Worm (Caenorhabditis elegans) whole organism, L2 larva: Measurements from ENCODE around the gene sid-2.

Experiments
- F13H6.1 ChIP-seq: sonication (generic microtip); optimal IDR thresholded peaks from 2 replicates; lab custom pipeline; 2016; ENCODE audit warnings: missing genetic modification characterization, missing compliant biosample characterization
- Y55F3AM.14 ChIP-seq: fragments of 200-800 bp; sonication (Bioruptor generic); optimal IDR thresholded peaks from 2 replicates; lab custom pipeline; 2018; ENCODE audit warnings: mild to moderate bottlenecking, missing genetic modification characterization, missing compliant biosample characterization
- ZK546.5 ChIP-seq: sonication (generic microtip); optimal IDR thresholded peaks from 2 replicates; lab custom pipeline; 2017; ENCODE audit warnings: missing biosample characterization, missing genetic modification characterization
- alr-1 ChIP-seq: fragments of 150-350 bp; optimal IDR thresholded peaks from 2 replicates; lab custom pipeline; 2014; ENCODE audit warnings: missing biosample characterization, missing genetic modification characterization
- blmp-1 ChIP-seq: sonication (generic microtip); optimal IDR thresholded peaks from 2 replicates; lab custom pipeline; 2017; ENCODE audit warnings: missing genetic modification characterization, mild to moderate bottlenecking, missing compliant biosample characterization, antibody characterized with exemption, moderate library complexity; ENCODE audit not compliant: insufficient read depth
- ceh-16 ChIP-seq: fragments of 150-350 bp; optimal IDR thresholded peaks from 2 replicates; lab custom pipeline; 2014; ENCODE audit warnings: missing biosample characterization, missing genetic modification characterization
- ceh-82 ChIP-seq: fragments of 150-350 bp; optimal IDR thresholded peaks from 2 replicates; lab custom pipeline; 2014; ENCODE audit warnings: missing biosample characterization, missing genetic modification characterization
- crh-2 ChIP-seq: sonication (generic microtip); optimal IDR thresholded peaks from 2 replicates; lab custom pipeline; 2017; ENCODE audit warnings: missing biosample characterization, missing genetic modification characterization
- egl-27 ChIP-seq: sonication (generic microtip); optimal IDR thresholded peaks from 3 replicates; lab custom pipeline; 2017; ENCODE audit warnings: missing biosample characterization, missing genetic modification reagents, missing genetic modification characterization
- elt-1 ChIP-seq: fragments of 150-350 bp; optimal IDR thresholded peaks from 2 replicates; lab custom pipeline; 2014; ENCODE audit warnings: missing biosample characterization, missing genetic modification characterization
- elt-3 ChIP-seq: sonication (generic microtip); optimal IDR thresholded peaks from 2 replicates; lab custom pipeline; 2017; ENCODE audit warnings: missing biosample characterization, missing genetic modification characterization
- fos-1 ChIP-seq: fragments of 150-350 bp; optimal IDR thresholded peaks from 2 replicates; lab custom pipeline; 2014; ENCODE audit warnings: missing biosample characterization, missing genetic modification characterization
- gmeb-1 ChIP-seq: fragments of 150-350 bp; optimal IDR thresholded peaks from 2 replicates; lab custom pipeline; 2014; ENCODE audit warnings: missing biosample characterization, missing genetic modification characterization
- lin-11 ChIP-seq: fragments of 150-350 bp; sonication (generic microtip); optimal IDR thresholded peaks from 2 replicates; lab custom pipeline; 2014; ENCODE audit warnings: missing biosample characterization, missing genetic modification characterization, inconsistent platforms, mixed read lengths
- lin-13 ChIP-seq: fragments of 150-350 bp; optimal IDR thresholded peaks from 2 replicates; lab custom pipeline; 2014; ENCODE audit warnings: missing biosample characterization, missing genetic modification reagents, missing genetic modification characterization
- lsy-2 ChIP-seq, 2 experiments: fragments of 150-350 bp in 1 of 2; sonication (generic microtip) in 1 of 2; optimal IDR thresholded peaks; 2 replicates each; lab custom pipeline; 2014 to 2017; ENCODE audit warnings: missing biosample characterization in 2 of 2, missing genetic modification characterization in 2 of 2
- mab-5 ChIP-seq: fragments of 150-350 bp; optimal IDR thresholded peaks from 2 replicates; lab custom pipeline; 2014; ENCODE audit warnings: missing biosample characterization, missing genetic modification characterization
- mbf-1 ChIP-seq: sonication (generic microtip); optimal IDR thresholded peaks from 2 replicates; lab custom pipeline; 2017; ENCODE audit warnings: missing biosample characterization, missing genetic modification characterization
- mdl-1 ChIP-seq, 2 experiments: fragments of 150-350 bp in 1 of 2; sonication (generic microtip) in 1 of 2; optimal IDR thresholded peaks; 2 replicates each; lab custom pipeline; 2017; ENCODE audit warnings: missing biosample characterization in 2 of 2, missing genetic modification characterization in 2 of 2
- nhr-10 ChIP-seq: sonication (generic microtip); optimal IDR thresholded peaks from 2 replicates; lab custom pipeline; 2017; ENCODE audit warnings: missing biosample characterization, missing genetic modification characterization
- nhr-11 ChIP-seq: fragments of 150-350 bp; optimal IDR thresholded peaks from 2 replicates; lab custom pipeline; 2014; ENCODE audit warnings: missing biosample characterization, missing genetic modification characterization
- nhr-12 ChIP-seq: fragments of 150-350 bp; optimal IDR thresholded peaks from 2 replicates; lab custom pipeline; 2014; ENCODE audit warnings: missing biosample characterization, missing genetic modification characterization
- nhr-129 ChIP-seq: fragments of 150-350 bp; optimal IDR thresholded peaks from 2 replicates; lab custom pipeline; 2014; ENCODE audit warnings: missing biosample characterization, missing genetic modification characterization
- nhr-21 ChIP-seq: fragments of 150-350 bp; optimal IDR thresholded peaks from 2 replicates; lab custom pipeline; 2014; ENCODE audit warnings: missing biosample characterization, missing genetic modification characterization
- nhr-25 ChIP-seq: fragments of 150-350 bp; sonication (generic microtip); optimal IDR thresholded peaks from 3 replicates; lab custom pipeline; 2014; ENCODE audit warnings: missing biosample characterization, missing genetic modification characterization
- nhr-6 ChIP-seq: fragments of 150-350 bp; optimal IDR thresholded peaks from 2 replicates; lab custom pipeline; 2014; ENCODE audit warnings: missing biosample characterization, missing genetic modification characterization
- nhr-77 ChIP-seq: fragments of 150-350 bp; optimal IDR thresholded peaks from 2 replicates; lab custom pipeline; 2014; ENCODE audit warnings: missing biosample characterization, missing genetic modification characterization
- peb-1 ChIP-seq: fragments of 150-350 bp; optimal IDR thresholded peaks from 2 replicates; lab custom pipeline; 2014; ENCODE audit warnings: missing biosample characterization, missing genetic modification characterization
- sem-4 ChIP-seq: fragments of 150-350 bp; optimal IDR thresholded peaks from 2 replicates; lab custom pipeline; 2014; ENCODE audit warnings: missing biosample characterization, missing genetic modification reagents, missing genetic modification characterization
- skn-1 ChIP-seq: sonication (generic microtip); optimal IDR thresholded peaks from 2 replicates; lab custom pipeline; 2017; ENCODE audit warnings: missing biosample characterization, missing genetic modification characterization
- sma-9 ChIP-seq, 2 experiments: fragments of 150-350 bp in 1 of 2; sonication (generic microtip) in 1 of 2; optimal IDR thresholded peaks; 2 replicates each; lab custom pipeline; 2014 to 2016; ENCODE audit warnings: missing genetic modification characterization in 2 of 2, mild to moderate bottlenecking in 1 of 2, missing biosample characterization in 1 of 2, missing compliant biosample characterization in 1 of 2, missing genetic modification reagents in 1 of 2, moderate library complexity in 1 of 2
- unc-39 ChIP-seq: fragments of 150-350 bp; optimal IDR thresholded peaks from 2 replicates; lab custom pipeline; 2014; ENCODE audit warnings: missing biosample characterization, missing genetic modification characterization
- unc-55 ChIP-seq: fragments of 150-350 bp; sonication (generic microtip); optimal IDR thresholded peaks from 3 replicates; lab custom pipeline; 2014; ENCODE audit warnings: missing biosample characterization, missing genetic modification reagents, missing genetic modification characterization
- unc-62 ChIP-seq: fragments of 150-350 bp; optimal IDR thresholded peaks from 2 replicates; lab custom pipeline; 2014; ENCODE audit warnings: missing biosample characterization, missing genetic modification reagents, missing genetic modification characterization
- zag-1 ChIP-seq: fragments of 150-350 bp; optimal IDR thresholded peaks from 2 replicates; lab custom pipeline; 2014; ENCODE audit warnings: missing biosample characterization, missing genetic modification characterization
- ztf-11 ChIP-seq: sonication (generic microtip); optimal IDR thresholded peaks from 2 replicates; lab custom pipeline; 2017; ENCODE audit warnings: missing biosample characterization, missing genetic modification characterization
- ztf-4 ChIP-seq: fragments of 150-350 bp; optimal IDR thresholded peaks from 2 replicates; lab custom pipeline; 2014; ENCODE audit warnings: missing biosample characterization, missing genetic modification characterization

sid-2 gene

ce11 chrIII:13640869-13641268 lies 38.4 kb upstream of the sid-2 start:
- TF ChIP-seq F13H6.1 (tag; lab: Kevin White, UChicago) (no peak), ztf-11 (tag; lab: Kevin White, UChicago) (no peak), ztf-4 (tag; lab: Kevin White, UChicago) (no peak), mdl-1 (tag; optimal IDR thresholded peaks at IDR 0.05; lab: Kevin White, UChicago) (no peak), mab-5 (tag; lab: Kevin White, UChicago) (no peak), nhr-21 (no peak), alr-1 (tag; lab: Kevin White, UChicago) (no peak), unc-62 (GFP tag; lab: Kevin White, UChicago) (no peak), sem-4 (tag; lab: Kevin White, UChicago) (no peak), nhr-11 (tag; lab: Kevin White, UChicago) (no peak), ZK546.5 (tag; lab: Kevin White, UChicago) (no peak), zag-1 (tag; lab: Kevin White, UChicago) (no peak)

ce11 chrIII:13641588-13641987 lies 37.7 kb upstream of the sid-2 start, which contains the start of gene acbp-5:
Gene acbp-5, minus strand, starts transcription at chrIII:13641688.
- TF ChIP-seq ztf-11 (tag; lab: Kevin White, UChicago) (no peak), alr-1 (tag; lab: Kevin White, UChicago) (no peak), lsy-2 (tag; optimal IDR thresholded peaks at IDR 0.05; lab: Kevin White, UChicago) (no peak), unc-55 (GFP tag; lab: Kevin White, UChicago) (no peak), nhr-77 (tag; lab: Kevin White, UChicago) (no peak), nhr-6 (tag; lab: Kevin White, UChicago) (no peak), nhr-129 (no peak), sma-9 (GFP tag; optimal IDR thresholded peaks at IDR 0.05; lab: Kevin White, UChicago) (no peak), sma-9 (tag; optimal IDR thresholded peaks at IDR 0.05; lab: Kevin White, UChicago) (no peak), blmp-1 (tag; lab: Kevin White, UChicago) (no peak), nhr-10 (no peak)

ce11 chrIII:13642227-13642626 lies 37.0 kb upstream of the sid-2 start, which contains the start of gene T12D8.10:
Gene T12D8.10, minus strand, starts transcription at chrIII:13642327.
- TF ChIP-seq unc-39 (tag; lab: Kevin White, UChicago): no peak
- no peak for TF ChIP-seq ztf-11 (tag; lab: Kevin White, UChicago)
- no peak for TF ChIP-seq nhr-10
- TF ChIP-seq crh-2 (tag; lab: Kevin White, UChicago): no peak
- TF ChIP-seq gmeb-1 (tag; lab: Kevin White, UChicago): no peak
- no peak for TF ChIP-seq alr-1 (tag; lab: Kevin White, UChicago)
- no peak for TF ChIP-seq sem-4 (tag; lab: Kevin White, UChicago)
- no peak for TF ChIP-seq lin-11 (tag; lab: Kevin White, UChicago)
- TF ChIP-seq nhr-129: no peak
- TF ChIP-seq nhr-6 (tag; lab: Kevin White, UChicago): no peak
- no peak for TF ChIP-seq Y55F3AM.14
- TF ChIP-seq elt-3: no peak
- no peak for TF ChIP-seq sma-9 (GFP tag; optimal IDR thresholded peaks at IDR 0.05; lab: Kevin White, UChicago)
- no peak for TF ChIP-seq sma-9 (tag; optimal IDR thresholded peaks at IDR 0.05; lab: Kevin White, UChicago)
- no peak for TF ChIP-seq nhr-12
- no peak for TF ChIP-seq mbf-1 (tag; lab: Kevin White, UChicago)
- no peak for TF ChIP-seq elt-1 (tag; lab: Kevin White, UChicago)
- no peak for TF ChIP-seq egl-27 (tag; lab: Kevin White, UChicago)
- no peak for TF ChIP-seq blmp-1 (tag; lab: Kevin White, UChicago)
- no peak for TF ChIP-seq lin-13 (GFP tag; lab: Kevin White, UChicago)

- TF ChIP-seq ztf-11 (tag; lab: Kevin White, UChicago): no peak
- no peak for TF ChIP-seq unc-39 (tag; lab: Kevin White, UChicago)
- TF ChIP-seq unc-62 (GFP tag; lab: Kevin White, UChicago): no peak
- no peak for TF ChIP-seq lin-11 (tag; lab: Kevin White, UChicago)
- no peak for TF ChIP-seq skn-1 (tag; lab: Kevin White, UChicago)
- no peak for TF ChIP-seq sma-9 (GFP tag; optimal IDR thresholded peaks at IDR 0.05; lab: Kevin White, UChicago)
- no peak for TF ChIP-seq sma-9 (tag; optimal IDR thresholded peaks at IDR 0.05; lab: Kevin White, UChicago)
- no peak for TF ChIP-seq fos-1 (tag; lab: Kevin White, UChicago)
- no peak for TF ChIP-seq nhr-25 (tag; lab: Kevin White, UChicago)
- no peak for TF ChIP-seq Y55F3AM.14
- TF ChIP-seq nhr-12: no peak
- no peak for TF ChIP-seq ceh-16 (tag; lab: Kevin White, UChicago)
- no peak for TF ChIP-seq lin-13 (GFP tag; lab: Kevin White, UChicago)
- TF ChIP-seq ceh-82 (tag; lab: Kevin White, UChicago): no peak
- no peak for TF ChIP-seq peb-1 (tag; lab: Kevin White, UChicago)
These were observed 36.5 kb upstream of the sid-2 start for ce11 chrIII:13642776-13643175.
